Worm (Caenorhabditis elegans): ENCODE data around the gene lin-13.

Gene lin-13

ce11 chrIII:7729534-7730061 is 20.3 kb upstream of the lin-13 start, which contains the start of gene ZK112.4 (continued):
- no peak for TF ChIP-seq daf-12 (tag; optimal IDR thresholded peaks at IDR 0.05)
- TF ChIP-seq snpc-4 (tag; optimal IDR thresholded peaks at IDR 0.05) = no peak
- no peak for TF ChIP-seq fos-1 (tag; optimal IDR thresholded peaks at IDR 0.05)
- peak; percentile 80 for TF ChIP-seq pha-4 (tag; optimal IDR thresholded peaks at IDR 0.05)
- TF ChIP-seq nhr-43 (tag; optimal IDR thresholded peaks at IDR 0.05; ENCODE audit: poor library complexity, severe bottlenecking) = peak; percentile 59
- TF ChIP-seq eor-1 (tag; optimal IDR thresholded peaks at IDR 0.05) = no peak
- TF ChIP-seq ceh-16 (tag; optimal IDR thresholded peaks at IDR 0.05) = no peak
- no peak for TF ChIP-seq ztf-11 (tag; optimal IDR thresholded peaks at IDR 0.05)
- peak; percentile 48 for TF ChIP-seq ceh-28 (tag; optimal IDR thresholded peaks at IDR 0.05)
- no peak for TF ChIP-seq egl-5 (tag; optimal IDR thresholded peaks at IDR 0.05)
- peak; percentile 83 for TF ChIP-seq nhr-23 (tag; optimal IDR thresholded peaks at IDR 0.05)
- no peak for TF ChIP-seq unc-39 (tag; optimal IDR thresholded peaks at IDR 0.05)

DNA sequence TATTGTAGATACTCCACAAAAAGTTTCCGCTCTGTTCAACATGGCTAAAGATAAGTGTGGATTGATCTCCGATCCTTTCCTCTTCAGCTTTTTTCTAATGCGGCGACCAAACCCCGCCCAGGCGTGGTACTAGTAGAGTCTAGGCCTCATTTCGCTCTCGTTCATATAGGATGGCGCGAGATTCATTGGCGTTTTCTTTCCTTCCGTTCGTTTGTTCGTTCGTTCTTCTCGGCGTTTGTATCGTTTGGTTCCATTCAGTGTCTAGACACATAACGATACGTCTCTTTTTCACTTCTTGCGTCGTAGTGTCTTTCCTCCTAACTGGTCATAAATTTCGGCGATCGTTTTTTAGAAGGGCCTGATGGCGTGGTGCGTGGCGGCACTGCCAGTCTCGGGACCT is 19.8 kb upstream of the lin-13 start:
- TF ChIP-seq elt-3 (tag; optimal IDR thresholded peaks at IDR 0.05) = no peak
- TF ChIP-seq lin-39 (tag; optimal IDR thresholded peaks at IDR 0.05) = peak; percentile 53
- peak; percentile 55 for TF ChIP-seq egl-5 (tag; optimal IDR thresholded peaks at IDR 0.05)

DNA sequence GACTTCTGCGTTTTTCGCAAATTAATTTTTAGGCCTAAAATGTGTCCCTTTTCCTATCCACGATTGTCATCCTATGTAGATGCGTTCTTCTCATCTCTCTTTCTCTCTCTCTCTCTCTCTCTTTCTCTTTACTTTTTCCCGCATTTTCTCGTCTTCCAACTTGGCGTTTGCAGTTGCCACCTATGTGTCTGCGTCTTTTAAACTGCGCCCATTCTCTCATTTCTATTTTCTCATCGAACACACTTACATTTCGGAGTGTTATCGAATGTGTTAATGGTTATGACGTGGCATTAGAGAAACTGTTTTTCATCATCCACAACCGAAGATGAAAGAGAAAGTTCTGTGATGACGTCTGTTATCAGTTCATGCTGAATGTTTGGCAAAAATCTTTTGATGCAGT is 19.2 kb upstream of the lin-13 start:
- TF ChIP-seq ceh-28 (tag; optimal IDR thresholded peaks at IDR 0.05) = peak; percentile 39
- peak; percentile 72 for TF ChIP-seq pha-4 (tag; optimal IDR thresholded peaks at IDR 0.05)
- peak; percentile 17 for TF ChIP-seq unc-62 (GFP tag; optimal IDR thresholded peaks at IDR 0.05)
- TF ChIP-seq unc-39 (tag; optimal IDR thresholded peaks at IDR 0.05) = no peak
- no peak for TF ChIP-seq mdl-1 (tag; optimal IDR thresholded peaks at IDR 0.05)
- TF ChIP-seq nhr-23 (tag; optimal IDR thresholded peaks at IDR 0.05) = peak; percentile 86
- peak; percentile 59 for TF ChIP-seq skn-1 (tag; optimal IDR thresholded peaks at IDR 0.05)
- TF ChIP-seq egl-5 (tag; optimal IDR thresholded peaks at IDR 0.05) = peak; percentile 13
- peak; percentile 74 for TF ChIP-seq nfya-1 (tag; optimal IDR thresholded peaks at IDR 0.05; ENCODE audit: insufficient read depth)
- TF ChIP-seq nhr-25 (tag; optimal IDR thresholded peaks at IDR 0.05) = peak; percentile 75
- TF ChIP-seq ama-1 (optimal IDR thresholded peaks at IDR 0.05) = peak; percentile 51
- peak; percentile 25 for TF ChIP-seq lsy-12 (tag; optimal IDR thresholded peaks at IDR 0.05)
- TF ChIP-seq elt-2 (tag; optimal IDR thresholded peaks at IDR 0.05) = peak; percentile 88
- TF ChIP-seq lin-15B (tag; optimal IDR thresholded peaks at IDR 0.05) = peak; percentile 41
- peak in 1 of 3 experiments; percentile 80 for TF ChIP-seq elt-3 (tag; optimal IDR thresholded peaks at IDR 0.05)
- TF ChIP-seq hmg-11 (tag; optimal IDR thresholded peaks at IDR 0.05) = peak; percentile 34
- peak; percentile 62 for TF ChIP-seq nhr-43 (tag; optimal IDR thresholded peaks at IDR 0.05; ENCODE audit: poor library complexity, severe bottlenecking)
- peak; percentile 49 for TF ChIP-seq pqm-1 (tag; optimal IDR thresholded peaks at IDR 0.05)
- TF ChIP-seq eor-1 (tag; optimal IDR thresholded peaks at IDR 0.05) = no peak
- no peak for TF ChIP-seq snpc-4 (tag; optimal IDR thresholded peaks at IDR 0.05)
- no peak for TF ChIP-seq daf-12 (tag; optimal IDR thresholded peaks at IDR 0.05)
- TF ChIP-seq R02D3.7 (tag; optimal IDR thresholded peaks at IDR 0.05) = peak; percentile 11
- peak; percentile 24 for TF ChIP-seq lin-39 (tag; optimal IDR thresholded peaks at IDR 0.05)

- TF ChIP-seq pha-4 (tag; optimal IDR thresholded peaks at IDR 0.05) = peak; percentile 65
- no peak for TF ChIP-seq lin-15B (tag; optimal IDR thresholded peaks at IDR 0.05)
These were observed 17.2 kb upstream of the lin-13 start for ce11 chrIII:7726500-7726899.

DNA sequence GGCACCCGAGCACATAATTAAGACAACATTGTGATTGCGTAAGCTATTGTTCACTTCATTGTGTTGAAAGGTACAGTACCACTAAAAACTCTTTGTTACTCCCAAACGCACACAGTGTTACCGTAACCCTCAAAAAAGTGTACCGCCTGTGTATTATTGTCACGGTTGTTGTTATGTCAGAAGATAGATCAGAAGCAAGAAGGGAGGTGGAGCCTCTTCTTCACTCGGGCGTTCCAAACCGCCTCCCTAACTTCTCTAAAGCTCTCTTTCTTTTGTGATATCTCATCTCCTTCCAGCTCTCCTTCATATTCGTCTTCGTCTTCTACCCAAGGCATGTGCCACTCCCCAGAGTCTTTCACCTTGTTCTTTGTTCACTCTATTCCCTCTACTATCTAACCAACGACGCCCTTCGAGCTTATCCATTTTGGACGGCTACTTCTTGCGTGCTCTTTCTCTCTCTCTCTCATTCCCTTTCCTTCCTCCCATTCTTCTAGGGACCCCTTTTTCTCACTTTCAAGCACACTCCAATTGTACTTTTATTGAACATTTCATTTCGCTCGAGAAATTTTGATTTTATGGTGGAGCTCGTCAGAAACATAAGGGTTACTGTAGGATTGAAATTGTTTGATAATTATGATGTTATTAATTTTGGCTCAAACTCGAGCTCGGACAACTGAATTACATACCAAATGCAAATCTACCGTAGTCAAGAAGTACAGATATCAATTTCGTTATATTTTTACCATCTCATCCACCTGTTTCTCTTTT is 16.4 kb upstream of the lin-13 start:
- peak; percentile 31 for TF ChIP-seq hmg-11 (tag; optimal IDR thresholded peaks at IDR 0.05)
- TF ChIP-seq lin-39 (tag; optimal IDR thresholded peaks at IDR 0.05) = peak; percentile 61
- TF ChIP-seq fkh-10 (GFP tag; optimal IDR thresholded peaks at IDR 0.05) = peak; percentile 28
- no peak for TF ChIP-seq fos-1 (tag; optimal IDR thresholded peaks at IDR 0.05)
- TF ChIP-seq nhr-23 (tag; optimal IDR thresholded peaks at IDR 0.05) = no peak
- peak; percentile 64 for TF ChIP-seq nfya-1 (tag; optimal IDR thresholded peaks at IDR 0.05; ENCODE audit: insufficient read depth)
- TF ChIP-seq nhr-12 (tag; optimal IDR thresholded peaks at IDR 0.05) = no peak
- peak; percentile 17 for TF ChIP-seq ama-1 (optimal IDR thresholded peaks at IDR 0.05)

- peak; percentile 19 for TF ChIP-seq egl-5 (tag; optimal IDR thresholded peaks at IDR 0.05)
- TF ChIP-seq zag-1 (tag; optimal IDR thresholded peaks at IDR 0.05) = no peak
- TF ChIP-seq aly-2 (tag; optimal IDR thresholded peaks at IDR 0.05) = no peak
- no peak for TF ChIP-seq hmg-11 (tag; optimal IDR thresholded peaks at IDR 0.05)
- no peak for TF ChIP-seq nhr-25 (tag; optimal IDR thresholded peaks at IDR 0.05)
- no peak for TF ChIP-seq nhr-12 (tag; optimal IDR thresholded peaks at IDR 0.05)
- no peak for TF ChIP-seq jun-1 (tag; optimal IDR thresholded peaks at IDR 0.05)
- no peak for TF ChIP-seq skn-1 (tag; optimal IDR thresholded peaks at IDR 0.05)
- TF ChIP-seq snpc-4 (tag; optimal IDR thresholded peaks at IDR 0.05) = no peak
- TF ChIP-seq elt-2 (tag; optimal IDR thresholded peaks at IDR 0.05) = no peak
- TF ChIP-seq lin-39 (tag; optimal IDR thresholded peaks at IDR 0.05) = peak; percentile 30
- peak; percentile 55 for TF ChIP-seq nfya-1 (tag; optimal IDR thresholded peaks at IDR 0.05; ENCODE audit: insufficient read depth)
- peak; percentile 71 for TF ChIP-seq elt-1 (tag; optimal IDR thresholded peaks at IDR 0.05)
- TF ChIP-seq mdl-1 (tag; optimal IDR thresholded peaks at IDR 0.05) = no peak
- no peak for TF ChIP-seq lsy-12 (tag; optimal IDR thresholded peaks at IDR 0.05)
- TF ChIP-seq ztf-11 (tag; optimal IDR thresholded peaks at IDR 0.05) = no peak
- no peak for TF ChIP-seq nhr-28 (tag; optimal IDR thresholded peaks at IDR 0.05)
- TF ChIP-seq egl-27 (tag; optimal IDR thresholded peaks at IDR 0.05) = no peak
- TF ChIP-seq R02D3.7 (tag; optimal IDR thresholded peaks at IDR 0.05) = no peak
- TF ChIP-seq nhr-237 (tag; optimal IDR thresholded peaks at IDR 0.05) = no peak
- TF ChIP-seq elt-3 (tag; optimal IDR thresholded peaks at IDR 0.05) = no peak
- TF ChIP-seq mml-1 (tag; optimal IDR thresholded peaks at IDR 0.05) = no peak
- no peak for TF ChIP-seq fkh-10 (GFP tag; optimal IDR thresholded peaks at IDR 0.05)
- no peak for TF ChIP-seq nhr-76 (tag; optimal IDR thresholded peaks at IDR 0.05)
These were observed 15.1 kb upstream of the lin-13 start for ce11 chrIII:7724433-7724832.
